Fruit fly (Drosophila melanogaster) whole organism, embryonic: Measurements from ENCODE around the gene ckd.

Source experiments
- Abd-B ChIP-seq: fragments of 200-800 bp; sonication (Bioruptor generic); optimal IDR thresholded peaks from 2 replicates; lab custom pipeline; 2018; ENCODE audit warnings: missing biosample characterization, mild to moderate bottlenecking, missing genetic modification characterization, moderate library complexity
- Awh ChIP-seq: fragments of 200-800 bp; sonication (Bioruptor generic); IDR thresholded peaks from 2 replicates; pipeline ENCODE4, ENCODE4 v1.3.6; 2022; ENCODE audit warnings: missing biosample characterization, missing genetic modification characterization
- Bdp1 ChIP-seq: fragments of 200-800 bp; sonication (Bioruptor generic); optimal IDR thresholded peaks from 3 replicates; lab custom pipeline; 2016; ENCODE audit warnings: missing biosample characterization, missing genetic modification characterization
- CG10565 ChIP-seq: fragments of 200-800 bp; sonication (Bioruptor generic); optimal IDR thresholded peaks from 3 replicates; lab custom pipeline; 2016; ENCODE audit warnings: missing biosample characterization, mild to moderate bottlenecking, missing genetic modification characterization
- CG12236 ChIP-seq: fragments of 200-800 bp; sonication (Bioruptor generic); optimal IDR thresholded peaks from 2 replicates; lab custom pipeline; 2016; ENCODE audit warnings: missing biosample characterization, missing genetic modification characterization
- CG13287 ChIP-seq: fragments of 200-800 bp; sonication (Bioruptor generic); IDR thresholded peaks from 2 replicates; pipeline ENCODE4 v1.3.6; 2022; ENCODE audit warnings: missing biosample characterization, missing genetic modification characterization; ENCODE audit not compliant: partially characterized antibody
- CG13296 ChIP-seq: fragments of 200-800 bp; sonication (Bioruptor generic); optimal IDR thresholded peaks from 3 replicates; lab custom pipeline; 2018; ENCODE audit warnings: missing biosample characterization, mild to moderate bottlenecking, missing genetic modification characterization
- CG13624 ChIP-seq: fragments of 200-800 bp; sonication (Bioruptor generic); optimal IDR thresholded peaks from 2 replicates; lab custom pipeline; 2016; ENCODE audit warnings: missing biosample characterization, missing genetic modification characterization
- CG15514 ChIP-seq: fragments of 200-800 bp; sonication (Bioruptor generic); optimal IDR thresholded peaks from 3 replicates; lab custom pipeline; 2017; ENCODE audit warnings: missing biosample characterization, missing genetic modification characterization, mild to moderate bottlenecking, moderate library complexity, missing genetic modification reagents
- CG17359 ChIP-seq: fragments of 200-800 bp; sonication (Bioruptor generic); optimal IDR thresholded peaks from 3 replicates; lab custom pipeline; 2018; ENCODE audit warnings: missing biosample characterization, mild to moderate bottlenecking, missing genetic modification characterization, moderate library complexity
- CG18619 ChIP-seq: fragments of 200-800 bp; sonication (Bioruptor generic); optimal IDR thresholded peaks from 3 replicates; lab custom pipeline; 2017; ENCODE audit warnings: missing biosample characterization, mild to moderate bottlenecking, missing genetic modification characterization
- CG2120 ChIP-seq: fragments of 200-800 bp; sonication (Bioruptor generic); optimal IDR thresholded peaks from 3 replicates; lab custom pipeline; 2016; ENCODE audit warnings: missing biosample characterization, missing genetic modification characterization
- CG2712 ChIP-seq: fragments of 200-800 bp; optimal IDR thresholded peaks from 3 replicates; lab custom pipeline; 2019; ENCODE audit warnings: missing biosample characterization, mild to moderate bottlenecking, missing genetic modification characterization, moderate library complexity
- CG31441 ChIP-seq: fragments of 200-800 bp; sonication (Bioruptor generic); IDR thresholded peaks from 2 replicates; pipeline ENCODE4 v1.3.6; 2022; ENCODE audit warnings: missing biosample characterization, missing genetic modification characterization
- CG32772 ChIP-seq: fragments of 200-800 bp; sonication (Bioruptor generic); IDR thresholded peaks from 2 replicates; pipeline ENCODE4 v1.3.6; 2022; ENCODE audit warnings: missing biosample characterization, missing genetic modification characterization
- CG3726 ChIP-seq: fragments of 200-800 bp; sonication (Bioruptor generic); IDR thresholded peaks from 3 replicates; pipeline ENCODE4, ENCODE4 v1.3.6; 2022; ENCODE audit warnings: missing biosample characterization, missing genetic modification characterization
- CG42726 ChIP-seq: fragments of 200-800 bp; sonication (Bioruptor generic); IDR thresholded peaks from 2 replicates; pipeline ENCODE4 v1.3.6; 2022; ENCODE audit warnings: missing biosample characterization, missing genetic modification characterization; ENCODE audit not compliant: partially characterized antibody
- CG43689 ChIP-seq: fragments of 200-800 bp; sonication (Bioruptor generic); IDR thresholded peaks from 2 replicates; pipeline ENCODE4 v1.3.6; 2022; ENCODE audit warnings: missing biosample characterization, missing genetic modification characterization
- CG5180 ChIP-seq: fragments of 200-800 bp; sonication (Bioruptor generic); optimal IDR thresholded peaks from 3 replicates; lab custom pipeline; 2017; ENCODE audit warnings: missing biosample characterization, missing genetic modification characterization, mild to moderate bottlenecking, moderate library complexity, missing genetic modification reagents
- CG6272 ChIP-seq: fragments of 200-800 bp; sonication (Bioruptor generic); IDR thresholded peaks from 2 replicates; pipeline ENCODE4 v1.3.6; 2022; ENCODE audit warnings: missing biosample characterization, missing genetic modification characterization
- CG6765 ChIP-seq: fragments of 200-800 bp; sonication (Bioruptor generic); optimal IDR thresholded peaks from 3 replicates; lab custom pipeline; 2017; ENCODE audit warnings: missing biosample characterization, mild to moderate bottlenecking, missing genetic modification characterization
- CG7928 ChIP-seq: fragments of 200-800 bp; sonication (Bioruptor generic); optimal IDR thresholded peaks from 2 replicates; lab custom pipeline; 2017; ENCODE audit warnings: missing biosample characterization, mild to moderate bottlenecking, missing genetic modification characterization
- D19B ChIP-seq: fragments of 200-800 bp; sonication (Bioruptor generic); optimal IDR thresholded peaks from 2 replicates; lab custom pipeline; 2017; ENCODE audit warnings: missing biosample characterization, mild to moderate bottlenecking, missing genetic modification characterization
- Dek ChIP-seq: fragments of 200-800 bp; sonication (Bioruptor generic); optimal IDR thresholded peaks from 3 replicates; lab custom pipeline; 2019; ENCODE audit warnings: missing biosample characterization, mild to moderate bottlenecking, missing genetic modification characterization, moderate library complexity
- Dll ChIP-seq: fragments of 200-800 bp; sonication (Bioruptor generic); IDR thresholded peaks from 4 replicates; pipeline ENCODE4 v1.3.6; 2022; ENCODE audit warnings: missing biosample characterization, missing genetic modification characterization; ENCODE audit not compliant: partially characterized antibody
- NC2α ChIP-seq: fragments of 200-800 bp; sonication (Bioruptor generic); optimal IDR thresholded peaks from 2 replicates; lab custom pipeline; 2016; ENCODE audit warnings: missing biosample characterization, missing genetic modification characterization
- Sox102F ChIP-seq: fragments of 200-800 bp; sonication (Bioruptor generic); optimal IDR thresholded peaks from 2 replicates; lab custom pipeline; 2018; ENCODE audit warnings: missing biosample characterization, mild to moderate bottlenecking, missing genetic modification characterization, moderate library complexity
- Sry-δ ChIP-seq: fragments of 200-800 bp; sonication (Bioruptor generic); optimal IDR thresholded peaks from 2 replicates; lab custom pipeline; 2016; ENCODE audit warnings: missing biosample characterization, missing genetic modification characterization
- abd-A ChIP-seq: fragments of 200-800 bp; sonication (Bioruptor generic); optimal IDR thresholded peaks from 3 replicates; lab custom pipeline; 2019; ENCODE audit warnings: missing biosample characterization, mild to moderate bottlenecking, missing genetic modification characterization, moderate library complexity
- ac ChIP-seq: fragments of 200-800 bp; sonication (Bioruptor generic); optimal IDR thresholded peaks from 3 replicates; lab custom pipeline; 2017; ENCODE audit warnings: missing biosample characterization, mild to moderate bottlenecking, missing genetic modification characterization
- al ChIP-seq: fragments of 200-800 bp; sonication (Bioruptor generic); IDR thresholded peaks from 2 replicates; pipeline ENCODE4 v1.3.6; 2022; ENCODE audit warnings: missing biosample characterization, missing genetic modification characterization
- ara ChIP-seq: fragments of 200-800 bp; sonication (Bioruptor generic); IDR thresholded peaks from 2 replicates; pipeline ENCODE4 v1.3.6; 2022; ENCODE audit warnings: missing biosample characterization, missing genetic modification characterization
- az2 ChIP-seq: fragments of 200-800 bp; sonication (Bioruptor generic); optimal IDR thresholded peaks from 3 replicates; lab custom pipeline; 2016; ENCODE audit warnings: missing biosample characterization, missing genetic modification characterization
- cato ChIP-seq: fragments of 200-800 bp; sonication (Bioruptor generic); optimal IDR thresholded peaks from 2 replicates; lab custom pipeline; 2016; ENCODE audit warnings: missing biosample characterization, missing genetic modification characterization, borderline replicate concordance
- chm ChIP-seq: fragments of 200-800 bp; sonication (Bioruptor generic); IDR thresholded peaks from 2 replicates; pipeline ENCODE4 v1.3.6; 2022; ENCODE audit warnings: missing biosample characterization, missing genetic modification characterization
- ci ChIP-seq: fragments of 200-800 bp; sonication (Bioruptor generic); IDR thresholded peaks from 3 replicates; pipeline ENCODE4 v1.3.6; 2022; ENCODE audit warnings: missing biosample characterization, missing genetic modification characterization
- en ChIP-seq: fragments of 200-800 bp; sonication (Bioruptor generic); optimal IDR thresholded peaks from 2 replicates; lab custom pipeline; 2016; ENCODE audit warnings: missing biosample characterization, missing genetic modification characterization
- esg ChIP-seq: fragments of 200-800 bp; sonication (Bioruptor generic); conservative IDR thresholded peaks from 2 replicates; pipeline ENCODE4 v1.3.6; 2022; ENCODE audit warnings: missing biosample characterization, missing genetic modification characterization
- fd64A ChIP-seq: fragments of 200-800 bp; sonication (Bioruptor generic); optimal IDR thresholded peaks from 3 replicates; lab custom pipeline; 2018; ENCODE audit warnings: missing biosample characterization, mild to moderate bottlenecking, missing genetic modification characterization
- gem ChIP-seq: fragments of 200-800 bp; sonication (Bioruptor generic); optimal IDR thresholded peaks from 2 replicates; lab custom pipeline; 2019; ENCODE audit warnings: missing biosample characterization, mild to moderate bottlenecking, missing genetic modification characterization, moderate library complexity
- grn ChIP-seq: fragments of 200-800 bp; sonication (Bioruptor generic); optimal IDR thresholded peaks from 3 replicates; lab custom pipeline; 2017; ENCODE audit warnings: missing biosample characterization, missing genetic modification characterization
- h ChIP-seq: fragments of >200 bp; optimal IDR thresholded peaks from 2 replicates; lab custom pipeline; 2017
- kni ChIP-seq: fragments of 200-800 bp; sonication (Bioruptor generic); optimal IDR thresholded peaks from 3 replicates; lab custom pipeline; 2017; ENCODE audit warnings: mild to moderate bottlenecking, missing biosample characterization, missing genetic modification reagents, missing genetic modification characterization
- peb ChIP-seq: fragments of 200-800 bp; sonication (Bioruptor generic); IDR thresholded peaks from 2 replicates; pipeline ENCODE4 v1.3.6; 2022; ENCODE audit warnings: missing biosample characterization, missing genetic modification characterization
- pho ChIP-seq: fragments of 200-800 bp; sonication (Bioruptor generic); optimal IDR thresholded peaks from 2 replicates; lab custom pipeline; 2016; ENCODE audit warnings: missing biosample characterization, missing genetic modification characterization
- psq ChIP-seq: fragments of 200-800 bp; sonication (Bioruptor generic); optimal IDR thresholded peaks from 2 replicates; lab custom pipeline; 2017; ENCODE audit warnings: missing biosample characterization, missing genetic modification characterization
- ro ChIP-seq: fragments of 200-800 bp; sonication (Bioruptor generic); IDR thresholded peaks from 2 replicates; pipeline ENCODE4 v1.3.6; 2022; ENCODE audit warnings: missing biosample characterization, missing genetic modification characterization
- sima ChIP-seq: fragments of 200-800 bp; sonication (Bioruptor generic); optimal IDR thresholded peaks from 2 replicates; lab custom pipeline; 2016; ENCODE audit warnings: missing biosample characterization, missing genetic modification characterization
- tgo ChIP-seq: fragments of 200-800 bp; sonication (Bioruptor generic); IDR thresholded peaks from 3 replicates; pipeline ENCODE4 v1.3.6; 2022; ENCODE audit warnings: missing biosample characterization, missing genetic modification characterization
- tll ChIP-seq, 2 experiments: fragments of 200-800 bp in 1 of 2; fragments of >200 bp in 1 of 2; sonication (Bioruptor generic) in 1 of 2; optimal IDR thresholded peaks; 2 replicates each; lab custom pipeline; 2017 to 2019; ENCODE audit warnings: missing biosample characterization in 2 of 2, missing genetic modification characterization in 2 of 2, mild to moderate bottlenecking in 1 of 2, moderate library complexity in 1 of 2
- zfh2 ChIP-seq: fragments of 200-800 bp; sonication (Bioruptor generic); optimal IDR thresholded peaks from 2 replicates; lab custom pipeline; 2016; ENCODE audit warnings: missing biosample characterization, missing genetic modification characterization

Gene ckd

dm6 chr3L:3303087-3303526, 45.4 kb downstream of the ckd start, which contains the start of gene CG14968 (continued):
- TF ChIP-seq al (peak; percentile 94), esg (GFP tag; lab: Robert Waterston, UW) (peak; percentile 95), NC2α (peak; percentile 13), kni (GFP tag; lab: Kevin White, UChicago) (peak; percentile 30), CG6765 (peak; percentile 93), ara (peak; percentile 95), Dek (tag; lab: Kevin White, UChicago) (peak; percentile 93), chm (GFP tag; lab: Robert Waterston, UW) (peak; percentile 95), gem (tag; lab: Kevin White, UChicago) (peak; percentile 95), D19B (GFP tag; lab: Kevin White, UChicago) (peak; percentile 88), CG17359 (tag; lab: Kevin White, UChicago) (peak; percentile 98), CG5180 (GFP tag; lab: Kevin White, UChicago) (peak; percentile 80), Awh (GFP tag; lab: Robert Waterston, UW) (peak; percentile 96), CG2120 (GFP tag; lab: Kevin White, UChicago) (peak; percentile 96), ac (GFP tag; lab: Kevin White, UChicago) (peak; percentile 8), CG2712 (tag; lab: Kevin White, UChicago) (peak; percentile 87), CG7928 (GFP tag; lab: Kevin White, UChicago) (peak; percentile 70), cato (peak; percentile 82), Sry-δ (GFP tag; lab: Kevin White, UChicago) (peak; percentile 36), CG42726 (GFP tag; lab: Robert Waterston, UW) (no peak), tll (GFP tag; optimal IDR thresholded peaks at IDR 0.05; lab: Kevin White, UChicago) (no peak), fd64A (peak; percentile 68), CG15514 (peak; percentile 93), CG13296 (GFP tag; lab: Kevin White, UChicago) (peak; percentile 93), psq (GFP tag; lab: Kevin White, UChicago) (peak; percentile 76), pho (peak; percentile 78), ci (GFP tag; lab: Robert Waterston, UW) (peak; percentile 99), zfh2 (peak; percentile 75), Bdp1 (GFP tag; lab: Kevin White, UChicago) (peak; percentile 70), Abd-B (GFP tag; lab: Kevin White, UChicago) (peak; percentile 87), CG13287 (GFP tag; lab: Robert Waterston, UW) (no peak), sima (GFP tag; lab: Kevin White, UChicago) (peak; percentile 69), CG3726 (peak; percentile 87), peb (peak; percentile 91), Dll (GFP tag; lab: Robert Waterston, UW) (no peak), CG6272 (GFP tag; lab: Robert Waterston, UW) (peak; percentile 91), CG31441 (peak; percentile 93), tgo (GFP tag; lab: Robert Waterston, UW) (peak; percentile 96), CG12236 (GFP tag; lab: Kevin White, UChicago) (peak; percentile 23), CG43689 (GFP tag; lab: Robert Waterston, UW) (peak; percentile 94), CG10565 (peak; percentile 62), CG32772 (GFP tag; lab: Robert Waterston, UW) (peak; percentile 95), en (GFP tag; lab: Kevin White, UChicago) (no peak), Sox102F (GFP tag; lab: Kevin White, UChicago) (peak; percentile 97), ro (GFP tag; lab: Robert Waterston, UW) (peak; percentile 86), CG18619 (GFP tag; lab: Kevin White, UChicago) (peak; percentile 91), abd-A (tag; lab: Kevin White, UChicago) (no peak), CG13624 (GFP tag; lab: Kevin White, UChicago) (peak; percentile 79), grn (GFP tag; lab: Kevin White, UChicago) (peak; percentile 51), az2 (GFP tag; lab: Kevin White, UChicago) (peak; percentile 92), h (no peak)
